Worm (Caenorhabditis elegans) whole organism, L2 larva: ENCODE results near the gene madd-3.

ENCODE experiments used
- F13H6.1 ChIP-seq: sonication (generic microtip); optimal IDR thresholded peaks from 2 replicates; lab custom pipeline; 2016; ENCODE audit warnings: missing genetic modification characterization, missing compliant biosample characterization
- R02D3.7 ChIP-seq: fragments of 150-350 bp; optimal IDR thresholded peaks from 2 replicates; lab custom pipeline; 2014; ENCODE audit warnings: missing biosample characterization, missing genetic modification characterization
- Y55F3AM.14 ChIP-seq: fragments of 200-800 bp; sonication (Bioruptor generic); optimal IDR thresholded peaks from 2 replicates; lab custom pipeline; 2018; ENCODE audit warnings: mild to moderate bottlenecking, missing genetic modification characterization, missing compliant biosample characterization
- ZK546.5 ChIP-seq: sonication (generic microtip); optimal IDR thresholded peaks from 2 replicates; lab custom pipeline; 2017; ENCODE audit warnings: missing biosample characterization, missing genetic modification characterization
- alr-1 ChIP-seq: fragments of 150-350 bp; optimal IDR thresholded peaks from 2 replicates; lab custom pipeline; 2014; ENCODE audit warnings: missing biosample characterization, missing genetic modification characterization
- aly-2 ChIP-seq: fragments of 150-350 bp; optimal IDR thresholded peaks from 2 replicates; lab custom pipeline; 2014; ENCODE audit warnings: missing biosample characterization, missing genetic modification characterization
- blmp-1 ChIP-seq: sonication (generic microtip); optimal IDR thresholded peaks from 2 replicates; lab custom pipeline; 2017; ENCODE audit warnings: missing genetic modification characterization, mild to moderate bottlenecking, missing compliant biosample characterization, antibody characterized with exemption, moderate library complexity; ENCODE audit not compliant: insufficient read depth
- ceh-16 ChIP-seq: fragments of 150-350 bp; optimal IDR thresholded peaks from 2 replicates; lab custom pipeline; 2014; ENCODE audit warnings: missing biosample characterization, missing genetic modification characterization
- ceh-82 ChIP-seq: fragments of 150-350 bp; optimal IDR thresholded peaks from 2 replicates; lab custom pipeline; 2014; ENCODE audit warnings: missing biosample characterization, missing genetic modification characterization
- crh-2 ChIP-seq: sonication (generic microtip); optimal IDR thresholded peaks from 2 replicates; lab custom pipeline; 2017; ENCODE audit warnings: missing biosample characterization, missing genetic modification characterization
- egl-27 ChIP-seq: sonication (generic microtip); optimal IDR thresholded peaks from 3 replicates; lab custom pipeline; 2017; ENCODE audit warnings: missing biosample characterization, missing genetic modification reagents, missing genetic modification characterization
- elt-1 ChIP-seq: fragments of 150-350 bp; optimal IDR thresholded peaks from 2 replicates; lab custom pipeline; 2014; ENCODE audit warnings: missing biosample characterization, missing genetic modification characterization
- elt-3 ChIP-seq: sonication (generic microtip); optimal IDR thresholded peaks from 2 replicates; lab custom pipeline; 2017; ENCODE audit warnings: missing biosample characterization, missing genetic modification characterization
- fos-1 ChIP-seq: fragments of 150-350 bp; optimal IDR thresholded peaks from 2 replicates; lab custom pipeline; 2014; ENCODE audit warnings: missing biosample characterization, missing genetic modification characterization
- gmeb-1 ChIP-seq: fragments of 150-350 bp; optimal IDR thresholded peaks from 2 replicates; lab custom pipeline; 2014; ENCODE audit warnings: missing biosample characterization, missing genetic modification characterization
- lin-11 ChIP-seq: fragments of 150-350 bp; sonication (generic microtip); optimal IDR thresholded peaks from 2 replicates; lab custom pipeline; 2014; ENCODE audit warnings: missing biosample characterization, missing genetic modification characterization, inconsistent platforms, mixed read lengths
- lin-13 ChIP-seq: fragments of 150-350 bp; optimal IDR thresholded peaks from 2 replicates; lab custom pipeline; 2014; ENCODE audit warnings: missing biosample characterization, missing genetic modification reagents, missing genetic modification characterization
- lsy-2 ChIP-seq, 2 experiments: fragments of 150-350 bp in 1 of 2; sonication (generic microtip) in 1 of 2; optimal IDR thresholded peaks; 2 replicates each; lab custom pipeline; 2014 to 2017; ENCODE audit warnings: missing biosample characterization in 2 of 2, missing genetic modification characterization in 2 of 2
- mab-5 ChIP-seq: fragments of 150-350 bp; optimal IDR thresholded peaks from 2 replicates; lab custom pipeline; 2014; ENCODE audit warnings: missing biosample characterization, missing genetic modification characterization
- mdl-1 ChIP-seq, 2 experiments: fragments of 150-350 bp in 1 of 2; sonication (generic microtip) in 1 of 2; optimal IDR thresholded peaks; 2 replicates each; lab custom pipeline; 2017; ENCODE audit warnings: missing biosample characterization in 2 of 2, missing genetic modification characterization in 2 of 2
- nhr-11 ChIP-seq: fragments of 150-350 bp; optimal IDR thresholded peaks from 2 replicates; lab custom pipeline; 2014; ENCODE audit warnings: missing biosample characterization, missing genetic modification characterization
- nhr-12 ChIP-seq: fragments of 150-350 bp; optimal IDR thresholded peaks from 2 replicates; lab custom pipeline; 2014; ENCODE audit warnings: missing biosample characterization, missing genetic modification characterization
- nhr-129 ChIP-seq: fragments of 150-350 bp; optimal IDR thresholded peaks from 2 replicates; lab custom pipeline; 2014; ENCODE audit warnings: missing biosample characterization, missing genetic modification characterization
- nhr-21 ChIP-seq: fragments of 150-350 bp; optimal IDR thresholded peaks from 2 replicates; lab custom pipeline; 2014; ENCODE audit warnings: missing biosample characterization, missing genetic modification characterization
- nhr-6 ChIP-seq: fragments of 150-350 bp; optimal IDR thresholded peaks from 2 replicates; lab custom pipeline; 2014; ENCODE audit warnings: missing biosample characterization, missing genetic modification characterization
- sem-4 ChIP-seq: fragments of 150-350 bp; optimal IDR thresholded peaks from 2 replicates; lab custom pipeline; 2014; ENCODE audit warnings: missing biosample characterization, missing genetic modification reagents, missing genetic modification characterization
- skn-1 ChIP-seq: sonication (generic microtip); optimal IDR thresholded peaks from 2 replicates; lab custom pipeline; 2017; ENCODE audit warnings: missing biosample characterization, missing genetic modification characterization
- sma-3 ChIP-seq: sonication (generic microtip); optimal IDR thresholded peaks from 2 replicates; lab custom pipeline; 2016; ENCODE audit warnings: missing genetic modification reagents, missing genetic modification characterization, missing compliant biosample characterization
- snpc-4 ChIP-seq: fragments of 150-350 bp; optimal IDR thresholded peaks from 2 replicates; lab custom pipeline; 2014; ENCODE audit warnings: missing biosample characterization, missing genetic modification characterization
- unc-39 ChIP-seq: fragments of 150-350 bp; optimal IDR thresholded peaks from 2 replicates; lab custom pipeline; 2014; ENCODE audit warnings: missing biosample characterization, missing genetic modification characterization
- unc-55 ChIP-seq: fragments of 150-350 bp; sonication (generic microtip); optimal IDR thresholded peaks from 3 replicates; lab custom pipeline; 2014; ENCODE audit warnings: missing biosample characterization, missing genetic modification reagents, missing genetic modification characterization
- zag-1 ChIP-seq: fragments of 150-350 bp; optimal IDR thresholded peaks from 2 replicates; lab custom pipeline; 2014; ENCODE audit warnings: missing biosample characterization, missing genetic modification characterization
- ztf-1 ChIP-seq: fragments of 200-800 bp; sonication (Bioruptor generic); conservative IDR thresholded peaks from 2 replicates; pipeline ENCODE4 v1.3.6; 2022; ENCODE audit warnings: missing genetic modification characterization, missing compliant biosample characterization
- ztf-11 ChIP-seq: sonication (generic microtip); optimal IDR thresholded peaks from 2 replicates; lab custom pipeline; 2017; ENCODE audit warnings: missing biosample characterization, missing genetic modification characterization
- ztf-4 ChIP-seq: fragments of 150-350 bp; optimal IDR thresholded peaks from 2 replicates; lab custom pipeline; 2014; ENCODE audit warnings: missing biosample characterization, missing genetic modification characterization

Gene madd-3

ce11 chrX:14281526-14281925, 14.9 kb downstream of the madd-3 start, which contains the start of gene E02H4.2:
TSS of gene E02H4.2 (minus strand) at chrX:14281626.
- TF ChIP-seq aly-2 (tag; lab: Kevin White, UChicago) (no peak), ceh-82 (tag; lab: Kevin White, UChicago) (no peak), nhr-12 (no peak), nhr-21 (tag; lab: Kevin White, UChicago) (no peak), unc-55 (no peak)

DNA sequence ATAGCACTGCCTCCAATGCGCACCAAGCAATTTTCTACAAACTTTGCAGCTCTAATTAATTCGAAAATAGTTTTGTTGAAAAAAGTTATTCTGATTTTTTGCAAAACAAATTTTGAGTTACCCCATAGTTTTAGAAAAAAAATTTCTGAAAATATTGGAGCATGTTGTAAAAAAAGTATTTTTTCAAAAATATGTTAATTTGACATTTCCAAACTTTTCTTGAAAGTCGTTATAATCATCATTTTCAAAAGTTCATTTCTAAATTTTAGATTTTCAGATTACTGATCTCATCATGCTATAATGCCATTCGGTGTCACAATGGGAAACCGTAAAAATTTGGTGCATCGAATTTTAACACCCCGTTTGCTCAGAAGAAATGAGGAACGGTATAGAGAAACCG, 28.7 kb downstream of the madd-3 start, which contains the start of gene del-1:
Gene del-1 (plus strand): TSS at position 301 of the 400 bp plus-strand sequence.
- no peak for TF ChIP-seq ceh-16 (tag; lab: Kevin White, UChicago)
- no peak for TF ChIP-seq lsy-2 (tag; optimal IDR thresholded peaks at IDR 0.05; lab: Kevin White, UChicago)
- no peak for TF ChIP-seq ZK546.5
- TF ChIP-seq fos-1 (tag; lab: Kevin White, UChicago), result no peak
- no peak for TF ChIP-seq blmp-1 (tag; lab: Kevin White, UChicago)
- TF ChIP-seq crh-2 (tag; lab: Kevin White, UChicago), result no peak
- no peak for TF ChIP-seq zag-1 (tag; lab: Kevin White, UChicago)
- no peak for TF ChIP-seq unc-39
- TF ChIP-seq nhr-6, result no peak
- no peak for TF ChIP-seq alr-1 (tag; lab: Kevin White, UChicago)
- no peak for TF ChIP-seq F13H6.1 (tag; lab: Kevin White, UChicago)

- TF ChIP-seq nhr-129 (tag; lab: Kevin White, UChicago) (no peak), elt-1 (tag; lab: Kevin White, UChicago) (peak; percentile 29)
Measured at ce11 chrX:14267170-14267569, 29.3 kb downstream of the madd-3 start.

- TF ChIP-seq egl-27 (tag; lab: Kevin White, UChicago), result no peak
- no peak for TF ChIP-seq lin-13 (GFP tag; lab: Kevin White, UChicago)
- TF ChIP-seq ztf-4 (tag; lab: Kevin White, UChicago), result no peak
- TF ChIP-seq gmeb-1 (tag; lab: Kevin White, UChicago), result no peak
- TF ChIP-seq nhr-11 (tag; lab: Kevin White, UChicago), result no peak
- TF ChIP-seq ztf-11 (tag; lab: Kevin White, UChicago), result no peak
- TF ChIP-seq nhr-21 (tag; lab: Kevin White, UChicago), result no peak
- no peak for TF ChIP-seq nhr-12
- no peak for TF ChIP-seq elt-1 (tag; lab: Kevin White, UChicago)
- no peak for TF ChIP-seq R02D3.7
- no peak for TF ChIP-seq sma-3 (GFP tag; lab: Kevin White, UChicago)
- TF ChIP-seq blmp-1 (tag; lab: Kevin White, UChicago), result no peak
Measured at ce11 chrX:14263473-14263872, 33.0 kb downstream of the madd-3 start, which contains the start of gene E02H4.8. TSS of gene E02H4.8 (minus strand) at chrX:14263573.

ce11 chrX:14257661-14258060, 38.8 kb downstream of the madd-3 start, which contains the start of gene E02H4.4:
TSS of gene E02H4.4 (plus strand) at chrX:14257961.
- TF ChIP-seq unc-39 (no peak), mab-5 (tag; lab: Kevin White, UChicago) (no peak), skn-1 (tag; lab: Kevin White, UChicago) (no peak), snpc-4 (no peak), gmeb-1 (tag; lab: Kevin White, UChicago) (no peak), Y55F3AM.14 (GFP tag; lab: Kevin White, UChicago) (no peak), blmp-1 (tag; lab: Kevin White, UChicago) (no peak), ceh-82 (tag; lab: Kevin White, UChicago) (no peak), nhr-11 (tag; lab: Kevin White, UChicago) (no peak), elt-3 (tag; lab: Kevin White, UChicago) (no peak), ztf-1 (GFP tag; lab: Robert Waterston, UW) (no peak)

DNA sequence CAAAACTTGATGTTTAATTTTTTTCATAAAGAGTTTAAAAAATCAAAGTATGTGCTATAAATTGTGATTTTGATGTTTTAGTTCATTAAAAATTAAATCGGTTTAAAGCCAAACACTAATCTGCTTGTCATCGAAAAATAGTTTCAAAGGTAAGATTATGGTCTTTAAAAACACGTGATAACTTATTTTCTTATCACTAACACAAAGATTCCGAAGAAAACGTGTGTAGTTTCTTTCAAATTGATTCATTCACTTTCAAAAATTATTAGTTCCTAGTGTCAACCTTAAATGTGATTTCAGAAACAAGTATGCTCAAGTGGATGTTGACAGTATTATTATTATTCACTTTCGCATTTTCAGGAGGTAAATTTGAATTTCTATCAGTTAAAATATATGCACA, 40.5 kb downstream of the madd-3 start, which contains the start of gene E02H4.7:
Gene E02H4.7 (plus strand): TSS at position 301 of the 400 bp plus-strand sequence.
- no peak for TF ChIP-seq sem-4 (tag; lab: Kevin White, UChicago)
- no peak for TF ChIP-seq nhr-129 (tag; lab: Kevin White, UChicago)
- TF ChIP-seq lsy-2 (tag; optimal IDR thresholded peaks at IDR 0.05; lab: Kevin White, UChicago), result no peak
- TF ChIP-seq ceh-82 (tag; lab: Kevin White, UChicago), result no peak
- TF ChIP-seq Y55F3AM.14 (GFP tag; lab: Kevin White, UChicago), result no peak
- TF ChIP-seq lin-13 (GFP tag; lab: Kevin White, UChicago), result no peak
- TF ChIP-seq skn-1 (tag; lab: Kevin White, UChicago), result no peak
- no peak for TF ChIP-seq snpc-4
- TF ChIP-seq lin-11 (tag; lab: Kevin White, UChicago), result no peak
- no peak for TF ChIP-seq nhr-21 (tag; lab: Kevin White, UChicago)
- no peak for TF ChIP-seq blmp-1 (tag; lab: Kevin White, UChicago)
- no peak for TF ChIP-seq mdl-1 (tag; optimal IDR thresholded peaks at IDR 0.05; lab: Kevin White, UChicago)
